Fruit fly (Drosophila melanogaster): ENCODE data around the gene kmr.

- TF ChIP-seq Eip75B (GFP tag; optimal IDR thresholded peaks at IDR 0.05) (no peak), fd85E (GFP tag; optimal IDR thresholded peaks at IDR 0.05) (no peak), eg (GFP tag; IDR thresholded peaks at IDR 0.05) (no peak), cyc (GFP tag; optimal IDR thresholded peaks at IDR 0.05) (no peak), dac (GFP tag; optimal IDR thresholded peaks at IDR 0.05) (no peak)
Observed at dm6 chr3R:13724029-13724638, 9.1 kb downstream of the kmr start.
